Fruit fly (Drosophila melanogaster): ENCODE results near the gene CG8475.

Gene CG8475

dm6 chr2L:8233571-8233970 is 36.9 kb upstream of the CG8475 start (continued):
- TF ChIP-seq Fer3 (tag; optimal IDR thresholded peaks at IDR 0.05) (no peak), CG10321 (GFP tag; IDR thresholded peaks at IDR 0.05) (no peak), CG8281 (tag; optimal IDR thresholded peaks at IDR 0.05) (no peak), scrt (GFP tag; optimal IDR thresholded peaks at IDR 0.05) (no peak), CG2712 (tag; optimal IDR thresholded peaks at IDR 0.05) (no peak), Chrac-16 (GFP tag; optimal IDR thresholded peaks at IDR 0.05) (no peak), hb (GFP tag; IDR thresholded peaks at IDR 0.05; ENCODE audit: partially characterized antibody) (no peak), CG13775 (GFP tag; optimal IDR thresholded peaks at IDR 0.05) (no peak), cwo (GFP tag; optimal IDR thresholded peaks at IDR 0.05) (peak; percentile 60), CG8944 (GFP tag; optimal IDR thresholded peaks at IDR 0.05) (no peak), Oli (tag; optimal IDR thresholded peaks at IDR 0.05) (no peak), lov (optimal IDR thresholded peaks at IDR 0.05) (no peak), lov (GFP tag; IDR thresholded peaks at IDR 0.05) (no peak), CG10147 (GFP tag; optimal IDR thresholded peaks at IDR 0.05) (peak; percentile 3), bab2 (GFP tag; optimal IDR thresholded peaks at IDR 0.05) (no peak), CG11696 (GFP tag; IDR thresholded peaks at IDR 0.05) (no peak), Asciz (GFP tag; optimal IDR thresholded peaks at IDR 0.05) (peak; percentile 19), bigmax (GFP tag; optimal IDR thresholded peaks at IDR 0.05) (no peak), mld (GFP tag; IDR thresholded peaks at IDR 0.05; ENCODE audit: partially characterized antibody) (no peak), slp2 (GFP tag; optimal IDR thresholded peaks at IDR 0.05) (no peak), Lhr (GFP tag; optimal IDR thresholded peaks at IDR 0.05) (no peak), CG7928 (GFP tag; optimal IDR thresholded peaks at IDR 0.05) (no peak), Usf (GFP tag; optimal IDR thresholded peaks at IDR 0.05) (no peak), fd102C (GFP tag; optimal IDR thresholded peaks at IDR 0.05) (no peak), CG43689 (GFP tag; IDR thresholded peaks at IDR 0.05) (no peak), Fer2 (tag; optimal IDR thresholded peaks at IDR 0.05) (no peak), CG31441 (GFP tag; IDR thresholded peaks at IDR 0.05) (no peak), sd (tag; optimal IDR thresholded peaks at IDR 0.05) (peak; percentile 56), CG3838 (GFP tag; optimal IDR thresholded peaks at IDR 0.05) (no peak), Myb (GFP tag; optimal IDR thresholded peaks at IDR 0.05) (no peak), Med (GFP tag) (peak; percentile 28), GATAe (GFP tag; conservative IDR thresholded peaks at IDR 0.05) (no peak), BtbVII (GFP tag; optimal IDR thresholded peaks at IDR 0.05) (peak; percentile 30), CG1603 (tag; optimal IDR thresholded peaks at IDR 0.05) (no peak), CG8388 (GFP tag; optimal IDR thresholded peaks at IDR 0.05) (no peak), toy (GFP tag; IDR thresholded peaks at IDR 0.05) (no peak), CG2199 (GFP tag; IDR thresholded peaks at IDR 0.05) (no peak), vvl (GFP tag; IDR thresholded peaks at IDR 0.05) (peak; percentile 77), sug (tag; optimal IDR thresholded peaks at IDR 0.05) (peak; percentile 22), hth (optimal IDR thresholded peaks at IDR 0.05) (no peak), CG17385 (GFP tag; optimal IDR thresholded peaks at IDR 0.05) (no peak), pros (GFP tag; optimal IDR thresholded peaks at IDR 0.05) (no peak), CG17186 (GFP tag; optimal IDR thresholded peaks at IDR 0.05) (no peak), exex (tag; optimal IDR thresholded peaks at IDR 0.05) (peak; percentile 2), bcd (GFP tag; optimal IDR thresholded peaks at IDR 0.05) (no peak), p53 (GFP tag; optimal IDR thresholded peaks at IDR 0.05) (no peak), gcm (GFP tag; optimal IDR thresholded peaks at IDR 0.05) (no peak), caup (GFP tag; optimal IDR thresholded peaks at IDR 0.05; ENCODE audit: severe bottlenecking) (peak; percentile 37), chinmo (GFP tag; IDR thresholded peaks at IDR 0.05; ENCODE audit: partially characterized antibody) (peak; percentile 92; the same call in 3 of the 4 replicates), pita (GFP tag; optimal IDR thresholded peaks at IDR 0.05) (no peak), CG9437 (GFP tag; optimal IDR thresholded peaks at IDR 0.05) (no peak)
